Worm (Caenorhabditis elegans): Measurements from ENCODE around the gene Y54G2A.77.

ce11 chrIV:2805525-2805924 is 43.0 kb downstream of the Y54G2A.77 start, which contains the start of gene Y54G2A.45:
- TF ChIP-seq hmbx-1 (tag; optimal IDR thresholded peaks at IDR 0.05): peak; percentile 49
- TF ChIP-seq tbx-37 (GFP tag; conservative IDR thresholded peaks at IDR 0.05): peak; percentile 64; the same call in 1 of the 2 replicates
- TF ChIP-seq ama-1 (optimal IDR thresholded peaks at IDR 0.05): no peak
- TF ChIP-seq ceh-13 (GFP tag; optimal IDR thresholded peaks at IDR 0.05): peak; percentile 80
- TF ChIP-seq F13C5.2 (tag; optimal IDR thresholded peaks at IDR 0.05): no peak
- TF ChIP-seq scrt-1 (GFP tag; IDR thresholded peaks at IDR 0.05): peak; percentile 82
- TF ChIP-seq ets-7 (tag; optimal IDR thresholded peaks at IDR 0.05): peak; percentile 37
- TF ChIP-seq tra-4 (tag; optimal IDR thresholded peaks at IDR 0.05): peak; percentile 30
- peak; percentile 88 for TF ChIP-seq sea-1 (GFP tag; conservative IDR thresholded peaks at IDR 0.05)
- peak; percentile 88 for TF ChIP-seq pes-1 (GFP tag; IDR thresholded peaks at IDR 0.05)
- peak; percentile 69 for TF ChIP-seq hnd-1 (tag; optimal IDR thresholded peaks at IDR 0.05)
- peak; percentile 85 for TF ChIP-seq flt-1 (GFP tag; IDR thresholded peaks at IDR 0.05)
